Fruit fly (Drosophila melanogaster): Measurements from ENCODE around the gene rumpel.

rumpel gene

DNA sequence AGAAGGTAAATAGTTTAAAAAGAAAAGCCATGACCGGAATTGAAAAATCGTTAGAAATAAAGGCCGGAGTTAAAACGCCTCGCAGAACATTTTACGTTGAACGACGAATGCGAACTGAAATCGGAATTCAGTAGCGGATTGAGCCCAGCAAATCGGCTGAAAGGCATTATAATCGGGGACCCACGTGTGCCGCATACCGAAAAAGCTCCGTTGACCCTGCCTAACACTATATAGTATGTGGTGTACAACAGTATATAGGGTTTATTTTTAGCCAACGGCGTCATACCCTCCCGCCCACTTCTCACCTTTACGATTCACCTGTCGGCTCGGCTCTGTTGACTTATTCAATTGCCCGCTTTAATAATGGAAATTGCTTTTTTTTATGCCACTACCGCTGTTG, 6.6 kb upstream of the rumpel start, which contains the start of gene CG42246:
TSS of gene CG42246 (minus strand) at position 101 of the 400 bp plus-strand sequence.
- TF ChIP-seq Hr78 (GFP tag; optimal IDR thresholded peaks at IDR 0.05) (no peak), psq (GFP tag; optimal IDR thresholded peaks at IDR 0.05) (no peak), pan (optimal IDR thresholded peaks at IDR 0.05) (no peak), sage (GFP tag; optimal IDR thresholded peaks at IDR 0.05) (no peak), dmrt93B (GFP tag; optimal IDR thresholded peaks at IDR 0.05) (no peak), GATAd (GFP tag; optimal IDR thresholded peaks at IDR 0.05) (no peak), Mio (GFP tag; optimal IDR thresholded peaks at IDR 0.05) (no peak), Myc (optimal IDR thresholded peaks at IDR 0.05) (no peak), brk (GFP tag; optimal IDR thresholded peaks at IDR 0.05) (no peak)

DNA sequence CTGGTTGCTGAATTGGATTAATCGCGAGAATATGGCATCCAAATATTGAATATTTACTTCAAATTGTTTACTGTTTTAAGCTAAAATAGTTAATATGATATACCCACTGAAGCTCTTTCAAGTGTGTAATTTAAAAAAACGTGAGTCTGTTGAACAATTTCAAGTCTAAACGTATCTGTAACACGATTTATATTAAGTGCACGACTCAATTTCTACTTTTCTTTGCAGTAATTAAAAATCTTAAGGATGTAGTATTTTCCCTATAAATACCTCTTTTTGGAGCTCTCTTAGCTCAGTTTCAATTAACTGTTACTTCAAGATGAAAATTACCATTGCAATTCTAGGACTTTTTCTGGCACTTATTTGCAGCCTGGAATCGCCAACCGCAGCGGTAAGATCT, 6.0 kb upstream of the rumpel start, which contains the start of gene CG42704:
TSS of gene CG42704 (plus strand) at position 301 of the 400 bp plus-strand sequence.
- TF ChIP-seq brk (GFP tag; optimal IDR thresholded peaks at IDR 0.05) (no peak), rgr (GFP tag; optimal IDR thresholded peaks at IDR 0.05) (no peak), sv (GFP tag; optimal IDR thresholded peaks at IDR 0.05) (no peak), pan (optimal IDR thresholded peaks at IDR 0.05) (no peak), lola (GFP tag; optimal IDR thresholded peaks at IDR 0.05) (no peak), N (GFP tag; optimal IDR thresholded peaks at IDR 0.05) (no peak), foxo (GFP tag; optimal IDR thresholded peaks at IDR 0.05) (no peak), CG9705 (GFP tag; optimal IDR thresholded peaks at IDR 0.05) (no peak), woc (GFP tag; optimal IDR thresholded peaks at IDR 0.05) (no peak), usp (GFP tag; optimal IDR thresholded peaks at IDR 0.05) (no peak), Jra (GFP tag; optimal IDR thresholded peaks at IDR 0.05) (no peak), OdsH (GFP tag; optimal IDR thresholded peaks at IDR 0.05) (no peak), Abd-B (GFP tag; optimal IDR thresholded peaks at IDR 0.05) (no peak), Vsx2 (GFP tag; optimal IDR thresholded peaks at IDR 0.05; ENCODE audit: partially characterized antibody) (no peak)

DNA sequence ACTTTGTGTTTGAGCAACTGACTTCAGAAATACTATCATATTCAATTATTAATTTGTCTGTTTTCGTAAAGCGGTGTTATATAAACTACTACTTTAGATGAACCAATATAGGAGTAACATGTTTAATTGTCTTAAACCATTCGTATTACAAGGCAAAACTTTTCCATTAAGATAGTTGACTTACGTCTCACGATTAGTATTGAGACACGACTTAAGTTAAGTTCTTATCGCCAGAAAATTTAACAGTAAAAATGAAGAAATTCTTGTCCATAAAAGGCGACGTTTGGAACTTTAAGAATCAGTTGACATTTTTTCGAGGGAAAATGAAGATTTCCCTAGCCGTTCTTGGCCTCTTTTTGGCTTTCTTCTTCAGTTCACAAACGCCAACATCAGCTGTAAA, 4.8 kb upstream of the rumpel start, which contains the start of gene CG42705:
TSS of gene CG42705 (plus strand) at position 301 of the 400 bp plus-strand sequence.
- TF ChIP-seq OdsH (GFP tag; optimal IDR thresholded peaks at IDR 0.05) (no peak), ey (GFP tag; optimal IDR thresholded peaks at IDR 0.05) (no peak), Sp1 (GFP tag; optimal IDR thresholded peaks at IDR 0.05) (no peak), Hr78 (GFP tag; optimal IDR thresholded peaks at IDR 0.05) (no peak), fru (GFP tag; optimal IDR thresholded peaks at IDR 0.05) (no peak), CrebA (GFP tag; optimal IDR thresholded peaks at IDR 0.05; ENCODE audit: borderline replicate concordance) (no peak), Hnf4 (GFP tag; optimal IDR thresholded peaks at IDR 0.05) (no peak), Dif (GFP tag; optimal IDR thresholded peaks at IDR 0.05; ENCODE audit: partially characterized antibody) (no peak), CG32264 (GFP tag; optimal IDR thresholded peaks at IDR 0.05) (no peak), woc (GFP tag; optimal IDR thresholded peaks at IDR 0.05) (no peak), h (GFP tag; optimal IDR thresholded peaks at IDR 0.05) (no peak), dmrt93B (GFP tag; optimal IDR thresholded peaks at IDR 0.05) (no peak), brk (GFP tag; optimal IDR thresholded peaks at IDR 0.05) (no peak), Dfd (GFP tag; optimal IDR thresholded peaks at IDR 0.05) (no peak), usp (GFP tag; optimal IDR thresholded peaks at IDR 0.05) (no peak), foxo (GFP tag; optimal IDR thresholded peaks at IDR 0.05) (no peak), CG9705 (GFP tag; optimal IDR thresholded peaks at IDR 0.05) (no peak), sv (GFP tag; optimal IDR thresholded peaks at IDR 0.05) (no peak), Myc (optimal IDR thresholded peaks at IDR 0.05) (no peak)

DNA sequence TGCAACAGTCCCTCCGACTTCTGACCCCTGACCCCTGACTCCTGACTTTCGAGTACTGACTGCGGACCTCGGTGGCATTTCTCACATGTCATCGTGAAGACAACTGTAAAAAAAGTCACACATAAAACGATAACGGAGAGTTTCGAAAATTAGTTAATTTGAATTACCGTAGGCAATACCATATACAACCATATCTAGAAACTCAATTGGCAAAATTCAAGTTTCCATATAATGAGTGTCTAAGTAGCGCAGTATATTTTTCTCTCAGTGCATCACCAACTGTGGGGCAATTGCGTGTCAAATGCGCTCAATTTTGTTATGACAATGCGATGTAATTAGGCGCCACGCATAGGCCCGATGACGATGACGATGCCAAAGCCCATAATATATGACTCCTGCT, 3.4 kb upstream of the rumpel start:
- TF ChIP-seq h (GFP tag; optimal IDR thresholded peaks at IDR 0.05) (no peak), foxo (GFP tag; optimal IDR thresholded peaks at IDR 0.05) (no peak), Hr83 (GFP tag; optimal IDR thresholded peaks at IDR 0.05; ENCODE audit: poor library complexity, severe bottlenecking) (no peak), rgr (GFP tag; optimal IDR thresholded peaks at IDR 0.05) (no peak), lola (GFP tag; optimal IDR thresholded peaks at IDR 0.05) (no peak), woc (GFP tag; optimal IDR thresholded peaks at IDR 0.05) (no peak), Sp1 (GFP tag; optimal IDR thresholded peaks at IDR 0.05) (no peak), sage (GFP tag; optimal IDR thresholded peaks at IDR 0.05) (no peak), Abd-B (GFP tag; optimal IDR thresholded peaks at IDR 0.05) (no peak), tai (GFP tag; optimal IDR thresholded peaks at IDR 0.05) (no peak), fru (GFP tag; optimal IDR thresholded peaks at IDR 0.05) (no peak), sv (GFP tag; optimal IDR thresholded peaks at IDR 0.05) (no peak), Jra (GFP tag; optimal IDR thresholded peaks at IDR 0.05) (no peak)

DNA sequence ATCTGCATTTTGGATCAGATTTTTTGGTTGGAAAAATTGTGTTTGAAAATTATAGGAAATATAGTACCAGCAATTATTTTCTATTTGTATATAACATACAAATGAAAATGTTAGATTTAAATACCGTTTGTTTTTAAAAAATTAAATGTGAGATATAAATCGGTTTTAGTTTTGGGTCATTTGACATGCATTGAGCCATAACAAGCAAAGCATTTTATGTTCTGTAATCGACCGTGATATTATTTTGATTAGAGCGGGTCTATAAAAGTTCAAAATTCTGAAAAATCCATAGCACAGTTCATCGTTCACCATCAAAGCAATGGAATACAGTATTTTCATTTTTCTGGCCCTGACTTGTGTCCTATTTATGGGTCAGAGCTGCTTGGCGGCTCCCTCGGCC, 1.4 kb upstream of the rumpel start, which contains the start of gene CG34337:
TSS of gene CG34337 (plus strand) at position 301 of the 400 bp plus-strand sequence.
- TF ChIP-seq CG9705 (GFP tag; optimal IDR thresholded peaks at IDR 0.05): no peak
- TF ChIP-seq Hnf4 (GFP tag; optimal IDR thresholded peaks at IDR 0.05): no peak
- TF ChIP-seq HLH106 (tag; optimal IDR thresholded peaks at IDR 0.05): no peak

Data from whole organism, wandering third instar larva.